Worm (Caenorhabditis elegans): Measurements from ENCODE around the gene pept-1.

- TF ChIP-seq nhr-179 (tag; optimal IDR thresholded peaks at IDR 0.05) (no peak), F23B12.7 (tag; optimal IDR thresholded peaks at IDR 0.05; ENCODE audit: insufficient read depth) (no peak), lir-1 (GFP tag; conservative IDR thresholded peaks at IDR 0.05) (no peak), unc-62 (GFP tag; optimal IDR thresholded peaks at IDR 0.05) (no peak), lag-1 (GFP tag; IDR thresholded peaks at IDR 0.05) (no peak)
Observed at ce11 chrX:6462479-6462878, 5.8 kb downstream of the pept-1 start.

Data from whole organism, young adult.